Fruit fly (Drosophila melanogaster) whole organism, embryonic: ENCODE data around the gene Gli.

Source experiments
- Adf1 ChIP-seq: fragments of 200-800 bp; sonication (Bioruptor generic); IDR thresholded peaks from 2 replicates; pipeline ENCODE4 v1.3.6; 2022; ENCODE audit warnings: missing biosample characterization, missing genetic modification characterization
- Antp ChIP-seq: fragments of 200-800 bp; sonication (Bioruptor generic); optimal IDR thresholded peaks from 3 replicates; lab custom pipeline; 2016; ENCODE audit warnings: missing biosample characterization, missing genetic modification characterization
- B-H1 ChIP-seq: fragments of 200-800 bp; sonication (Bioruptor generic); IDR thresholded peaks from 3 replicates; pipeline ENCODE4 v1.3.6; 2022; ENCODE audit warnings: missing biosample characterization, missing genetic modification characterization
- B-H2 ChIP-seq: fragments of 200-800 bp; sonication (Bioruptor generic); optimal IDR thresholded peaks from 2 replicates; lab custom pipeline; 2018; ENCODE audit warnings: missing biosample characterization, mild to moderate bottlenecking, missing genetic modification characterization
- Bgb ChIP-seq: fragments of 200-800 bp; sonication (Bioruptor generic); IDR thresholded peaks from 2 replicates; pipeline ENCODE4 v1.3.6; 2022; ENCODE audit warnings: missing biosample characterization, missing genetic modification characterization; ENCODE audit not compliant: partially characterized antibody
- Bteb2 ChIP-seq: fragments of 200-800 bp; sonication (Bioruptor generic); optimal IDR thresholded peaks from 2 replicates; lab custom pipeline; 2016; ENCODE audit warnings: missing biosample characterization, missing genetic modification characterization
- CG11093 ChIP-seq: fragments of 200-800 bp; sonication (Bioruptor generic); IDR thresholded peaks from 3 replicates; pipeline ENCODE4 v1.3.6; 2022; ENCODE audit warnings: missing biosample characterization, missing genetic modification characterization
- CG13624 ChIP-seq: fragments of 200-800 bp; sonication (Bioruptor generic); optimal IDR thresholded peaks from 2 replicates; lab custom pipeline; 2016; ENCODE audit warnings: missing biosample characterization, missing genetic modification characterization
- CG14710 ChIP-seq: fragments of 200-800 bp; sonication (Bioruptor generic); optimal IDR thresholded peaks from 3 replicates; lab custom pipeline; 2019; ENCODE audit warnings: missing biosample characterization, mild to moderate bottlenecking, missing genetic modification characterization, moderate library complexity
- CG15011 ChIP-seq: fragments of 200-800 bp; sonication (Bioruptor generic); optimal IDR thresholded peaks from 3 replicates; lab custom pipeline; 2018; ENCODE audit warnings: missing biosample characterization, mild to moderate bottlenecking, missing genetic modification characterization
- CG15479 ChIP-seq: fragments of 200-800 bp; sonication (Bioruptor generic); optimal IDR thresholded peaks from 3 replicates; lab custom pipeline; 2019; ENCODE audit warnings: missing biosample characterization, mild to moderate bottlenecking, missing genetic modification characterization, moderate library complexity
- CG1602 ChIP-seq: fragments of 200-800 bp; sonication (Bioruptor generic); optimal IDR thresholded peaks from 3 replicates; lab custom pipeline; 2016; ENCODE audit warnings: missing biosample characterization, missing genetic modification characterization
- CG16863 ChIP-seq: fragments of 200-800 bp; sonication (Bioruptor generic); optimal IDR thresholded peaks from 3 replicates; lab custom pipeline; 2016; ENCODE audit warnings: missing biosample characterization, missing genetic modification characterization
- CG17186 ChIP-seq: fragments of 200-800 bp; sonication (Bioruptor generic); optimal IDR thresholded peaks from 3 replicates; lab custom pipeline; 2017; ENCODE audit warnings: missing biosample characterization, missing genetic modification reagents, missing genetic modification characterization
- CG17359 ChIP-seq: fragments of 200-800 bp; sonication (Bioruptor generic); optimal IDR thresholded peaks from 3 replicates; lab custom pipeline; 2018; ENCODE audit warnings: missing biosample characterization, mild to moderate bottlenecking, missing genetic modification characterization, moderate library complexity
- CG17829 ChIP-seq: fragments of 200-800 bp; optimal IDR thresholded peaks from 2 replicates; lab custom pipeline; 2019; ENCODE audit warnings: missing biosample characterization, mild to moderate bottlenecking, missing genetic modification characterization, moderate library complexity
- CG18262 ChIP-seq: fragments of 200-800 bp; optimal IDR thresholded peaks from 3 replicates; lab custom pipeline; 2019; ENCODE audit warnings: missing biosample characterization, mild to moderate bottlenecking, missing genetic modification characterization, moderate library complexity
- CG2202 ChIP-seq: fragments of 200-800 bp; sonication (Bioruptor generic); optimal IDR thresholded peaks from 2 replicates; lab custom pipeline; 2018; ENCODE audit warnings: missing biosample characterization, mild to moderate bottlenecking, missing genetic modification characterization
- CG32767 ChIP-seq: fragments of 200-800 bp; sonication (Bioruptor generic); IDR thresholded peaks from 2 replicates; pipeline ENCODE4 v1.3.6; 2022; ENCODE audit warnings: missing biosample characterization, missing genetic modification characterization
- CG4617 ChIP-seq: fragments of 200-800 bp; sonication (Bioruptor generic); optimal IDR thresholded peaks from 3 replicates; lab custom pipeline; 2016; ENCODE audit warnings: missing biosample characterization, missing genetic modification characterization, borderline replicate concordance
- CG6175 ChIP-seq: fragments of 200-800 bp; sonication (Bioruptor generic); IDR thresholded peaks from 3 replicates; pipeline ENCODE4 v1.3.6; 2022; ENCODE audit warnings: missing biosample characterization, missing genetic modification characterization
- CG6272 ChIP-seq: fragments of 200-800 bp; sonication (Bioruptor generic); IDR thresholded peaks from 2 replicates; pipeline ENCODE4 v1.3.6; 2022; ENCODE audit warnings: missing biosample characterization, missing genetic modification characterization
- CG7839 ChIP-seq: fragments of 200-800 bp; sonication (Bioruptor generic); optimal IDR thresholded peaks from 3 replicates; lab custom pipeline; 2018; ENCODE audit warnings: missing biosample characterization, mild to moderate bottlenecking, missing genetic modification characterization, moderate library complexity
- CG7987 ChIP-seq: fragments of 200-800 bp; sonication (Bioruptor generic); optimal IDR thresholded peaks from 2 replicates; lab custom pipeline; 2018; ENCODE audit warnings: missing biosample characterization, mild to moderate bottlenecking, missing genetic modification characterization, moderate library complexity
- CG8944 ChIP-seq: fragments of 200-800 bp; sonication (Bioruptor generic); optimal IDR thresholded peaks from 3 replicates; lab custom pipeline; 2016; ENCODE audit warnings: missing biosample characterization, missing genetic modification characterization
- CHES-1-like ChIP-seq: fragments of 200-800 bp; sonication (Bioruptor generic); optimal IDR thresholded peaks from 2 replicates; lab custom pipeline; 2016; ENCODE audit warnings: missing biosample characterization, missing genetic modification characterization
- CkIIα-i1 ChIP-seq: fragments of 200-800 bp; sonication (Bioruptor generic); IDR thresholded peaks from 2 replicates; pipeline ENCODE4 v1.3.6; 2022; ENCODE audit warnings: missing biosample characterization, missing genetic modification characterization
- D19A ChIP-seq: fragments of 200-800 bp; optimal IDR thresholded peaks from 3 replicates; lab custom pipeline; 2019; ENCODE audit warnings: missing biosample characterization, mild to moderate bottlenecking, missing genetic modification characterization, moderate library complexity
- Drgx ChIP-seq: fragments of 200-800 bp; sonication (Bioruptor generic); IDR thresholded peaks from 2 replicates; pipeline ENCODE4 v1.3.6; 2022; ENCODE audit warnings: missing biosample characterization, missing genetic modification characterization
- E2f2 ChIP-seq: fragments of 200-800 bp; sonication (Bioruptor generic); IDR thresholded peaks from 2 replicates; pipeline ENCODE4 v1.3.6; 2022; ENCODE audit warnings: missing biosample characterization, missing genetic modification characterization
- Eip74EF ChIP-seq, 2 experiments: fragments of 200-800 bp in 1 of 2; fragments of >200 bp in 1 of 2; sonication (Bioruptor generic) in 1 of 2; optimal IDR thresholded peaks; 2 replicates each; lab custom pipeline; 2017 to 2019; ENCODE audit warnings: missing biosample characterization in 2 of 2, missing genetic modification characterization in 2 of 2, mild to moderate bottlenecking in 1 of 2, moderate library complexity in 1 of 2
- Fer1 ChIP-seq: fragments of 200-800 bp; sonication (Bioruptor generic); optimal IDR thresholded peaks from 2 replicates; lab custom pipeline; 2017; ENCODE audit warnings: missing biosample characterization, mild to moderate bottlenecking, missing genetic modification characterization
- MESR4 ChIP-seq: fragments of 200-800 bp; sonication (Bioruptor generic); optimal IDR thresholded peaks from 2 replicates; lab custom pipeline; 2018; ENCODE audit warnings: missing biosample characterization, mild to moderate bottlenecking, missing genetic modification characterization, moderate library complexity
- NC2α ChIP-seq: fragments of 200-800 bp; sonication (Bioruptor generic); optimal IDR thresholded peaks from 2 replicates; lab custom pipeline; 2016; ENCODE audit warnings: missing biosample characterization, missing genetic modification characterization
- Sox102F ChIP-seq: fragments of 200-800 bp; sonication (Bioruptor generic); optimal IDR thresholded peaks from 2 replicates; lab custom pipeline; 2018; ENCODE audit warnings: missing biosample characterization, mild to moderate bottlenecking, missing genetic modification characterization, moderate library complexity
- aop ChIP-seq: fragments of 200-800 bp; sonication (Bioruptor generic); IDR thresholded peaks from 2 replicates; pipeline ENCODE4 v1.3.6; 2022; ENCODE audit warnings: missing biosample characterization, missing genetic modification characterization
- cad ChIP-seq: fragments of >200 bp; optimal IDR thresholded peaks from 2 replicates; lab custom pipeline; 2017; ENCODE audit warnings: missing biosample characterization, missing genetic modification characterization
- cas ChIP-seq: fragments of 200-800 bp; sonication (Bioruptor generic); IDR thresholded peaks from 2 replicates; pipeline ENCODE4 v1.3.6; 2022; ENCODE audit warnings: missing biosample characterization, missing genetic modification characterization
- dysf ChIP-seq: fragments of 200-800 bp; sonication (Bioruptor generic); IDR thresholded peaks from 3 replicates; pipeline ENCODE4 v1.3.6; 2022; ENCODE audit warnings: missing biosample characterization, missing genetic modification characterization
- fd96Cb ChIP-seq: fragments of 200-800 bp; sonication (Bioruptor generic); optimal IDR thresholded peaks from 2 replicates; lab custom pipeline; 2018; ENCODE audit warnings: missing biosample characterization, mild to moderate bottlenecking, missing genetic modification characterization, moderate library complexity
- fu2 ChIP-seq: fragments of 200-800 bp; sonication (Bioruptor generic); optimal IDR thresholded peaks from 2 replicates; lab custom pipeline; 2016; ENCODE audit warnings: missing biosample characterization, missing genetic modification characterization
- hb ChIP-seq: fragments of 200-800 bp; sonication (Bioruptor generic); IDR thresholded peaks from 3 replicates; pipeline ENCODE4 v1.3.6; 2022; ENCODE audit warnings: missing biosample characterization, missing genetic modification characterization; ENCODE audit not compliant: partially characterized antibody
- her ChIP-seq: fragments of 200-800 bp; sonication (Bioruptor generic); optimal IDR thresholded peaks from 2 replicates; lab custom pipeline; 2016; ENCODE audit warnings: missing biosample characterization, missing genetic modification characterization
- luna ChIP-seq: fragments of 200-800 bp; sonication (Bioruptor generic); optimal IDR thresholded peaks from 2 replicates; lab custom pipeline; 2016; ENCODE audit warnings: missing biosample characterization, missing genetic modification characterization
- nerfin-2 ChIP-seq: fragments of 200-800 bp; sonication (Bioruptor generic); IDR thresholded peaks from 2 replicates; pipeline ENCODE4 v1.3.6; 2022; ENCODE audit warnings: missing biosample characterization, missing genetic modification characterization; ENCODE audit not compliant: partially characterized antibody
- oc ChIP-seq: fragments of 200-800 bp; sonication (Bioruptor generic); optimal IDR thresholded peaks from 2 replicates; lab custom pipeline; 2018; ENCODE audit warnings: missing biosample characterization, mild to moderate bottlenecking, missing genetic modification characterization, moderate library complexity
- onecut ChIP-seq: fragments of 200-800 bp; sonication (Bioruptor generic); IDR thresholded peaks from 2 replicates; pipeline ENCODE4 v1.3.6; 2022; ENCODE audit warnings: missing biosample characterization, missing genetic modification characterization
- schlank ChIP-seq: fragments of 200-800 bp; sonication (Bioruptor generic); optimal IDR thresholded peaks from 2 replicates; lab custom pipeline; 2018; ENCODE audit warnings: missing biosample characterization, mild to moderate bottlenecking, missing genetic modification characterization
- sug ChIP-seq: fragments of 200-800 bp; optimal IDR thresholded peaks from 2 replicates; lab custom pipeline; 2019; ENCODE audit warnings: missing biosample characterization, mild to moderate bottlenecking, missing genetic modification characterization, moderate library complexity
- tx ChIP-seq: fragments of 200-800 bp; sonication (Bioruptor generic); optimal IDR thresholded peaks from 2 replicates; lab custom pipeline; 2016; ENCODE audit warnings: missing biosample characterization, missing genetic modification characterization
- unpg ChIP-seq: fragments of 200-800 bp; sonication (Bioruptor generic); optimal IDR thresholded peaks from 3 replicates; lab custom pipeline; 2018; ENCODE audit warnings: missing biosample characterization, mild to moderate bottlenecking, missing genetic modification characterization, moderate library complexity

The Gli gene

DNA sequence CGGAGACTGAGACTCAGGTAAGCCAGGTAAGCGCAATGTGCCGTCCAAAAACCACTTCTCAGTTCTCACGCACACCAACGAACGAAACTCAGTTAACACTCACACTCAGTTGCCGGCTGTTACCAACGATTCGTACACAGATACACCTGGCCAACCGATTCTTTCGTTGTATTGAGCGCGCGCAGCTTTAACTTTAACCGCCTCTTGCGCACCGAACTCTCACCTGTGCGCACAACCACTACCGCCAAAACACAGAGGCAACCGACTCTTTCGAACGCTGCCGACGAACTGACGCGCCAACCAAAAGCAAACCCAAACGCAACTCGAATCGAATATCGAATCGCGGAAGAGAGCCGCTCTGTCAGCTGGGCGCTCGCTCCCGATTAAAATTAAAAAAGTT lies at the start of gene Gli (continued):
- TF ChIP-seq cad: no peak
- TF ChIP-seq CG7839: no peak
- TF ChIP-seq aop (GFP tag; lab: Robert Waterston, UW): no peak
- peak; percentile 22 for TF ChIP-seq MESR4 (GFP tag; lab: Kevin White, UChicago)
- TF ChIP-seq CG17359 (tag; lab: Kevin White, UChicago): peak; percentile 29
- TF ChIP-seq CG13624: peak; percentile 27
- peak; percentile 74 for TF ChIP-seq Bgb (GFP tag; lab: Robert Waterston, UW)
- TF ChIP-seq E2f2 (GFP tag; lab: Robert Waterston, UW): peak; percentile 46
- TF ChIP-seq oc (tag; lab: Kevin White, UChicago): peak; percentile 25
- peak; percentile 41 for TF ChIP-seq CG17829
- peak; percentile 55 for TF ChIP-seq sug (tag; lab: Kevin White, UChicago)
- TF ChIP-seq CG11093 (GFP tag; lab: Robert Waterston, UW): no peak
- TF ChIP-seq Drgx (GFP tag; lab: Robert Waterston, UW): peak; percentile 61; the same call in 1 of the 2 replicates
- no peak for TF ChIP-seq tx (GFP tag; lab: Kevin White, UChicago)
- TF ChIP-seq B-H1 (GFP tag; lab: Robert Waterston, UW): no peak; the same call in 2 of the 3 replicates
- TF ChIP-seq Eip74EF (GFP tag; optimal IDR thresholded peaks at IDR 0.05; lab: Kevin White, UChicago): peak in 1 of 2 experiments; percentile 48
- peak; percentile 56 for TF ChIP-seq Fer1 (GFP tag; lab: Kevin White, UChicago)
- 0 out of 2 replicates have a peak, but pooled peaks have one; percentile 47 for TF ChIP-seq nerfin-2
- TF ChIP-seq NC2α (GFP tag; lab: Kevin White, UChicago): no peak
- TF ChIP-seq Bteb2 (GFP tag; lab: Kevin White, UChicago): no peak
- TF ChIP-seq hb: no peak
- no peak for TF ChIP-seq CG4617
- no peak for TF ChIP-seq luna (GFP tag; lab: Kevin White, UChicago)
- no peak for TF ChIP-seq CkIIα-i1 (GFP tag; lab: Robert Waterston, UW)
- TF ChIP-seq D19A: no peak
- peak; percentile 59 for TF ChIP-seq CG7987 (GFP tag; lab: Kevin White, UChicago)
- no peak for TF ChIP-seq CG6272
- peak; percentile 53 for TF ChIP-seq B-H2 (GFP tag; lab: Kevin White, UChicago)
- no peak for TF ChIP-seq CG2202
- TF ChIP-seq CG18262: no peak
- peak; percentile 27; the same call in 1 of the 3 replicates for TF ChIP-seq dysf (GFP tag; lab: Robert Waterston, UW)
- no peak for TF ChIP-seq unpg (GFP tag; lab: Kevin White, UChicago)
- TF ChIP-seq CG32767 (GFP tag; lab: Robert Waterston, UW): no peak
- no peak for TF ChIP-seq CG1602 (GFP tag; lab: Kevin White, UChicago)
- no peak for TF ChIP-seq CG8944 (GFP tag; lab: Kevin White, UChicago)
- no peak for TF ChIP-seq CG17186 (GFP tag; lab: Kevin White, UChicago)
- TF ChIP-seq CG15479: no peak
- TF ChIP-seq onecut (GFP tag; lab: Robert Waterston, UW): peak; percentile 54
- peak; percentile 35; the same call in 1 of the 3 replicates for TF ChIP-seq CG6175 (GFP tag; lab: Robert Waterston, UW)
- peak; percentile 32 for TF ChIP-seq Antp
- TF ChIP-seq Sox102F (GFP tag; lab: Kevin White, UChicago): no peak
- no peak for TF ChIP-seq CG15011 (GFP tag; lab: Kevin White, UChicago)
- TF ChIP-seq schlank (tag; lab: Kevin White, UChicago): no peak
- TF ChIP-seq CG14710 (tag; lab: Kevin White, UChicago): no peak
- TF ChIP-seq CHES-1-like (GFP tag; lab: Kevin White, UChicago): no peak
- TF ChIP-seq fd96Cb (tag; lab: Kevin White, UChicago): no peak
- TF ChIP-seq fu2: no peak
- no peak for TF ChIP-seq CG16863
- peak; percentile 51 for TF ChIP-seq her (GFP tag; lab: Kevin White, UChicago)
- peak; percentile 77 for TF ChIP-seq Adf1 (GFP tag; lab: Robert Waterston, UW)
- TF ChIP-seq cas (GFP tag; lab: Robert Waterston, UW): no peak
